Worm (Caenorhabditis elegans) whole organism, L3 larva: Measurements from ENCODE around the gene F35E8.2.

ENCODE experiments used
- ZK546.5 ChIP-seq: sonication (generic microtip); optimal IDR thresholded peaks from 2 replicates; lab custom pipeline; 2017; ENCODE audit warnings: missing biosample characterization, missing genetic modification characterization
- ama-1 ChIP-seq: fragments of 150-350 bp; optimal IDR thresholded peaks from 2 replicates; lab custom pipeline; 2018
- ceh-16 ChIP-seq: sonication (generic microtip); optimal IDR thresholded peaks from 2 replicates; lab custom pipeline; 2017; ENCODE audit warnings: missing biosample characterization, missing genetic modification characterization
- ceh-28 ChIP-seq: fragments of 150-350 bp; optimal IDR thresholded peaks from 2 replicates; lab custom pipeline; 2014; ENCODE audit warnings: missing biosample characterization, missing genetic modification reagents, missing genetic modification characterization
- ceh-9 ChIP-seq: sonication (generic microtip); optimal IDR thresholded peaks from 2 replicates; lab custom pipeline; 2018; ENCODE audit warnings: missing biosample characterization, missing genetic modification characterization
- egl-27 ChIP-seq: sonication (generic microtip); optimal IDR thresholded peaks from 4 replicates; lab custom pipeline; 2017; ENCODE audit warnings: missing biosample characterization, missing genetic modification reagents, missing genetic modification characterization
- egl-5 ChIP-seq: fragments of 150-350 bp; optimal IDR thresholded peaks from 2 replicates; lab custom pipeline; 2017; ENCODE audit warnings: missing biosample characterization, missing genetic modification reagents, missing genetic modification characterization, inconsistent platforms
- elt-1 ChIP-seq: fragments of 150-350 bp; optimal IDR thresholded peaks from 2 replicates; lab custom pipeline; 2014; ENCODE audit warnings: missing biosample characterization, missing genetic modification characterization
- elt-2 ChIP-seq: sonication (generic microtip); optimal IDR thresholded peaks from 2 replicates; lab custom pipeline; 2016; ENCODE audit warnings: missing genetic modification reagents, mild to moderate bottlenecking, missing genetic modification characterization, missing compliant biosample characterization
- elt-3 ChIP-seq, 3 experiments: fragments of 150-350 bp in 1 of 3; sonication (generic microtip) in 2 of 3; optimal IDR thresholded peaks; 2 replicates in 2 of 3; 4 replicates in 1 of 3; lab custom pipeline; 2014 to 2017; ENCODE audit warnings: missing biosample characterization in 3 of 3, missing genetic modification characterization in 3 of 3
- eor-1 ChIP-seq, 2 experiments: fragments of 150-350 bp; optimal IDR thresholded peaks; 2 replicates each; lab custom pipeline; 2014 to 2018; ENCODE audit warnings: missing biosample characterization in 2 of 2, missing genetic modification characterization in 2 of 2
- fkh-2 ChIP-seq: fragments of 150-350 bp; optimal IDR thresholded peaks from 2 replicates; lab custom pipeline; 2014; ENCODE audit warnings: missing biosample characterization, missing genetic modification reagents, missing genetic modification characterization
- fos-1 ChIP-seq: fragments of 150-350 bp; optimal IDR thresholded peaks from 2 replicates; lab custom pipeline; 2014; ENCODE audit warnings: missing biosample characterization, missing genetic modification characterization
- hmg-11 ChIP-seq: sonication (generic microtip); optimal IDR thresholded peaks from 2 replicates; lab custom pipeline; 2016; ENCODE audit warnings: missing genetic modification characterization, missing compliant biosample characterization
- jun-1 ChIP-seq: fragments of 150-350 bp; optimal IDR thresholded peaks from 2 replicates; lab custom pipeline; 2014; ENCODE audit warnings: missing biosample characterization, missing genetic modification reagents, missing genetic modification characterization
- lin-15B ChIP-seq: fragments of 150-350 bp; optimal IDR thresholded peaks from 2 replicates; lab custom pipeline; 2014; ENCODE audit warnings: missing biosample characterization, missing genetic modification characterization
- lin-39 ChIP-seq: fragments of 150-350 bp; optimal IDR thresholded peaks from 2 replicates; lab custom pipeline; 2018; ENCODE audit warnings: missing biosample characterization, missing genetic modification reagents, missing genetic modification characterization
- lsy-12 ChIP-seq: sonication (generic microtip); optimal IDR thresholded peaks from 2 replicates; lab custom pipeline; 2016; ENCODE audit warnings: mild to moderate bottlenecking, missing genetic modification characterization, missing compliant biosample characterization
- mml-1 ChIP-seq: fragments of 150-350 bp; sonication (generic microtip); optimal IDR thresholded peaks from 3 replicates; lab custom pipeline; 2014; ENCODE audit warnings: missing biosample characterization, missing genetic modification characterization
- nfya-1 ChIP-seq: sonication (generic microtip); optimal IDR thresholded peaks from 2 replicates; lab custom pipeline; 2017; ENCODE audit warnings: missing genetic modification characterization, mild to moderate bottlenecking, missing compliant biosample characterization, antibody characterized with exemption, moderate library complexity; ENCODE audit not compliant: insufficient read depth
- nhr-12 ChIP-seq: fragments of 150-350 bp; optimal IDR thresholded peaks from 2 replicates; lab custom pipeline; 2014; ENCODE audit warnings: missing biosample characterization, missing genetic modification characterization
- nhr-25 ChIP-seq: sonication (generic microtip); optimal IDR thresholded peaks from 2 replicates; lab custom pipeline; 2017; ENCODE audit warnings: missing biosample characterization, missing genetic modification characterization
- nhr-28 ChIP-seq: fragments of 150-350 bp; optimal IDR thresholded peaks from 2 replicates; lab custom pipeline; 2014; ENCODE audit warnings: missing biosample characterization, missing genetic modification characterization
- nhr-43 ChIP-seq: sonication (generic microtip); optimal IDR thresholded peaks from 2 replicates; lab custom pipeline; 2016; ENCODE audit warnings: mild to moderate bottlenecking, missing genetic modification characterization, missing compliant biosample characterization; ENCODE audit not compliant: poor library complexity, severe bottlenecking
- pha-4 ChIP-seq: fragments of 150-350 bp; optimal IDR thresholded peaks from 2 replicates; lab custom pipeline; 2014; ENCODE audit warnings: missing biosample characterization, missing genetic modification reagents, missing genetic modification characterization
- pqm-1 ChIP-seq: fragments of 150-350 bp; optimal IDR thresholded peaks from 2 replicates; lab custom pipeline; 2017; ENCODE audit warnings: missing biosample characterization, missing genetic modification characterization, inconsistent platforms
- sea-2 ChIP-seq: fragments of 150-350 bp; sonication (generic microtip); optimal IDR thresholded peaks from 4 replicates; lab custom pipeline; 2014; ENCODE audit warnings: missing biosample characterization, missing genetic modification reagents, missing genetic modification characterization
- skn-1 ChIP-seq: fragments of 150-350 bp; optimal IDR thresholded peaks from 2 replicates; lab custom pipeline; 2014; ENCODE audit warnings: missing biosample characterization, missing genetic modification characterization
- snpc-4 ChIP-seq: fragments of 150-350 bp; optimal IDR thresholded peaks from 2 replicates; lab custom pipeline; 2014; ENCODE audit warnings: missing biosample characterization, missing genetic modification characterization
- ztf-11 ChIP-seq: fragments of 150-350 bp; optimal IDR thresholded peaks from 2 replicates; lab custom pipeline; 2014; ENCODE audit warnings: missing biosample characterization, missing genetic modification characterization
- ztf-4 ChIP-seq: fragments of 150-350 bp; optimal IDR thresholded peaks from 2 replicates; lab custom pipeline; 2014; ENCODE audit warnings: missing biosample characterization, missing genetic modification characterization

F35E8.2 gene

ce11 chrV:15873762-15874161 lies 31.7 kb upstream of the F35E8.2 start (continued):
- TF ChIP-seq sea-2 (GFP tag; lab: Kevin White, UChicago) (no peak), snpc-4 (tag; lab: Kevin White, UChicago) (peak; percentile 35)

ce11 chrV:15876308-15876707 lies 29.2 kb upstream of the F35E8.2 start, which contains the start of gene nhr-102:
TSS of gene nhr-102 (minus strand) at chrV:15876408.
- no peak for TF ChIP-seq egl-27
- peak; percentile 25 for TF ChIP-seq elt-2

ce11 chrV:15879508-15879907 lies 26.0 kb upstream of the F35E8.2 start, which contains the start of gene nhr-84:
TSS of gene nhr-84 (minus strand) at chrV:15879608.
- no peak for TF ChIP-seq nhr-12 (tag; lab: Kevin White, UChicago)
- TF ChIP-seq ztf-4 (tag; lab: Kevin White, UChicago): no peak
- no peak for TF ChIP-seq fkh-2 (tag; lab: Kevin White, UChicago)
- no peak for TF ChIP-seq egl-27
- no peak for TF ChIP-seq fos-1
- no peak for TF ChIP-seq ZK546.5 (tag; lab: Kevin White, UChicago)
- TF ChIP-seq ama-1 (lab: Kevin White, UChicago): no peak
- TF ChIP-seq mml-1 (tag; lab: Kevin White, UChicago): no peak
- TF ChIP-seq hmg-11 (tag; lab: Kevin White, UChicago): no peak

- TF ChIP-seq elt-2: peak; percentile 52
- peak; percentile 26 for TF ChIP-seq pha-4 (tag; lab: Kevin White, UChicago)
- no peak for TF ChIP-seq ceh-9
- TF ChIP-seq pqm-1 (tag; lab: Kevin White, UChicago): peak; percentile 66
Observed at ce11 chrV:15880033-15880432, 25.4 kb upstream of the F35E8.2 start.

- peak; percentile 62 for TF ChIP-seq pqm-1 (tag; lab: Kevin White, UChicago)
- TF ChIP-seq lin-39 (tag; lab: Kevin White, UChicago): no peak
- no peak for TF ChIP-seq lsy-12 (tag; lab: Kevin White, UChicago)
- TF ChIP-seq lin-15B (tag; lab: Kevin White, UChicago): peak; percentile 15
- TF ChIP-seq nfya-1: peak; percentile 18
- peak; percentile 34 for TF ChIP-seq hmg-11 (tag; lab: Kevin White, UChicago)
- TF ChIP-seq egl-5 (tag; lab: Kevin White, UChicago): no peak
- TF ChIP-seq egl-27: peak; percentile 63
- peak in 1 of 3 experiments; percentile 8 for TF ChIP-seq elt-3 (tag; optimal IDR thresholded peaks at IDR 0.05; lab: Kevin White, UChicago)
- TF ChIP-seq nhr-43 (tag; lab: Kevin White, UChicago): no peak
- peak; percentile 68 for TF ChIP-seq ceh-28 (tag; lab: Kevin White, UChicago)
- TF ChIP-seq ceh-9: no peak
- peak; percentile 76 for TF ChIP-seq elt-2
- TF ChIP-seq jun-1: peak; percentile 69
- TF ChIP-seq nhr-25 (tag; lab: Kevin White, UChicago): peak; percentile 36
- no peak for TF ChIP-seq elt-1
- TF ChIP-seq nhr-12 (tag; lab: Kevin White, UChicago): no peak
- no peak for TF ChIP-seq sea-2 (GFP tag; lab: Kevin White, UChicago)
- peak; percentile 97 for TF ChIP-seq skn-1
- TF ChIP-seq pha-4 (tag; lab: Kevin White, UChicago): peak; percentile 84
- no peak for TF ChIP-seq eor-1 (tag; optimal IDR thresholded peaks at IDR 0.05; lab: Kevin White, UChicago)
Observed at ce11 chrV:15880705-15881104, 24.8 kb upstream of the F35E8.2 start.

ce11 chrV:15884698-15885097 lies 20.8 kb upstream of the F35E8.2 start, which contains the start of gene oac-42:
TSS of gene oac-42 (minus strand) at chrV:15884798.
- TF ChIP-seq ceh-16 (tag; lab: Kevin White, UChicago) (no peak), snpc-4 (tag; lab: Kevin White, UChicago) (no peak), egl-27 (no peak), nhr-28 (tag; lab: Kevin White, UChicago) (no peak), hmg-11 (tag; lab: Kevin White, UChicago) (no peak), lin-15B (tag; lab: Kevin White, UChicago) (no peak), ztf-11 (tag; lab: Kevin White, UChicago) (no peak), ZK546.5 (tag; lab: Kevin White, UChicago) (no peak)
